Fruit fly (Drosophila melanogaster) whole organism, embryonic: ENCODE results near the gene Orco.

Experiments used
- CG10366 ChIP-seq: fragments of 200-800 bp; sonication (Bioruptor generic); IDR thresholded peaks from 2 replicates; pipeline ENCODE4 v1.3.6; 2022; ENCODE audit warnings: missing biosample characterization, missing genetic modification characterization
- CG11085 ChIP-seq: fragments of 200-800 bp; sonication (Bioruptor generic); IDR thresholded peaks from 2 replicates; pipeline ENCODE4 v1.3.6; 2022; ENCODE audit warnings: missing biosample characterization, missing genetic modification characterization
- CG11398 ChIP-seq: fragments of 200-800 bp; sonication (Bioruptor generic); optimal IDR thresholded peaks from 2 replicates; lab custom pipeline; 2016; ENCODE audit warnings: missing biosample characterization, missing genetic modification characterization
- CG11560 ChIP-seq: fragments of 200-800 bp; sonication (Bioruptor generic); IDR thresholded peaks from 3 replicates; pipeline ENCODE4 v1.3.6; 2022; ENCODE audit warnings: missing biosample characterization, missing genetic modification characterization
- CG12942 ChIP-seq: fragments of 200-800 bp; sonication (Bioruptor generic); optimal IDR thresholded peaks from 3 replicates; lab custom pipeline; 2016; ENCODE audit warnings: missing biosample characterization, missing genetic modification characterization
- CG13894 ChIP-seq: fragments of 200-800 bp; sonication (Bioruptor generic); optimal IDR thresholded peaks from 3 replicates; lab custom pipeline; 2018; ENCODE audit warnings: missing biosample characterization, mild to moderate bottlenecking, missing genetic modification characterization, moderate library complexity
- CG15269 ChIP-seq: fragments of 200-800 bp; sonication (Bioruptor generic); optimal IDR thresholded peaks from 2 replicates; lab custom pipeline; 2018; ENCODE audit warnings: missing biosample characterization, mild to moderate bottlenecking, missing genetic modification characterization, moderate library complexity
- CG15601 ChIP-seq: fragments of 200-800 bp; sonication (Bioruptor generic); optimal IDR thresholded peaks from 3 replicates; lab custom pipeline; 2019; ENCODE audit warnings: missing biosample characterization, mild to moderate bottlenecking, missing genetic modification characterization, moderate library complexity
- CG1792 ChIP-seq: fragments of 200-800 bp; sonication (Bioruptor generic); optimal IDR thresholded peaks from 2 replicates; lab custom pipeline; 2016; ENCODE audit warnings: missing biosample characterization, missing genetic modification characterization
- CG2120 ChIP-seq: fragments of 200-800 bp; sonication (Bioruptor generic); optimal IDR thresholded peaks from 3 replicates; lab custom pipeline; 2016; ENCODE audit warnings: missing biosample characterization, missing genetic modification characterization
- CG2678 ChIP-seq: fragments of 200-800 bp; sonication (Bioruptor generic); optimal IDR thresholded peaks from 3 replicates; lab custom pipeline; 2019; ENCODE audit warnings: missing biosample characterization, mild to moderate bottlenecking, missing genetic modification characterization, moderate library complexity
- CG3065 ChIP-seq: fragments of 200-800 bp; sonication (Bioruptor generic); optimal IDR thresholded peaks from 2 replicates; lab custom pipeline; 2016; ENCODE audit warnings: missing biosample characterization, missing genetic modification characterization
- CG34224 ChIP-seq: fragments of 200-800 bp; sonication (Bioruptor generic); IDR thresholded peaks from 3 replicates; pipeline ENCODE4 v1.3.6; 2022; ENCODE audit warnings: missing biosample characterization, missing genetic modification characterization; ENCODE audit not compliant: partially characterized antibody
- CG3995 ChIP-seq: fragments of 200-800 bp; sonication (Bioruptor generic); optimal IDR thresholded peaks from 3 replicates; lab custom pipeline; 2016; ENCODE audit warnings: missing biosample characterization, missing genetic modification characterization
- CG7928 ChIP-seq: fragments of 200-800 bp; sonication (Bioruptor generic); optimal IDR thresholded peaks from 2 replicates; lab custom pipeline; 2017; ENCODE audit warnings: missing biosample characterization, mild to moderate bottlenecking, missing genetic modification characterization
- CG7963 ChIP-seq: fragments of 200-800 bp; sonication (Bioruptor generic); IDR thresholded peaks from 3 replicates; pipeline ENCODE4 v1.3.6; 2022; ENCODE audit warnings: missing biosample characterization, missing genetic modification characterization; ENCODE audit not compliant: partially characterized antibody
- CG8290 ChIP-seq, 3 experiments: fragments of 200-800 bp; sonication (Bioruptor generic); optimal IDR thresholded peaks; 2 replicates each; lab custom pipeline; 2016 to 2019; ENCODE audit warnings: missing biosample characterization in 3 of 3, missing genetic modification characterization in 3 of 3, mild to moderate bottlenecking in 2 of 3, moderate library complexity in 1 of 3
- CG9437 ChIP-seq: fragments of 200-800 bp; sonication (Bioruptor generic); optimal IDR thresholded peaks from 2 replicates; lab custom pipeline; 2018; ENCODE audit warnings: missing biosample characterization, mild to moderate bottlenecking, missing genetic modification characterization
- Camta ChIP-seq: fragments of 200-800 bp; sonication (Bioruptor generic); optimal IDR thresholded peaks from 2 replicates; lab custom pipeline; 2016; ENCODE audit warnings: missing biosample characterization, missing genetic modification characterization
- Dip3 ChIP-seq: fragments of 200-800 bp; sonication (Bioruptor generic); optimal IDR thresholded peaks from 3 replicates; lab custom pipeline; 2016; ENCODE audit warnings: missing biosample characterization, missing genetic modification characterization
- Dp ChIP-seq: fragments of 200-800 bp; sonication (Bioruptor generic); optimal IDR thresholded peaks from 2 replicates; lab custom pipeline; 2018; ENCODE audit warnings: missing biosample characterization, mild to moderate bottlenecking, missing genetic modification characterization, moderate library complexity
- E2f1 ChIP-seq: fragments of 200-800 bp; sonication (Bioruptor generic); IDR thresholded peaks from 2 replicates; pipeline ENCODE4 v1.3.6; 2022; ENCODE audit warnings: missing biosample characterization, missing genetic modification characterization
- Eip74EF ChIP-seq, 2 experiments: fragments of 200-800 bp in 1 of 2; fragments of >200 bp in 1 of 2; sonication (Bioruptor generic) in 1 of 2; optimal IDR thresholded peaks; 2 replicates each; lab custom pipeline; 2017 to 2019; ENCODE audit warnings: missing biosample characterization in 2 of 2, missing genetic modification characterization in 2 of 2, mild to moderate bottlenecking in 1 of 2, moderate library complexity in 1 of 2
- Fer1 ChIP-seq: fragments of 200-800 bp; sonication (Bioruptor generic); optimal IDR thresholded peaks from 2 replicates; lab custom pipeline; 2017; ENCODE audit warnings: missing biosample characterization, mild to moderate bottlenecking, missing genetic modification characterization
- Gsc ChIP-seq: fragments of 200-800 bp; sonication (Bioruptor generic); IDR thresholded peaks from 2 replicates; pipeline ENCODE4 v1.3.6; 2022; ENCODE audit warnings: missing biosample characterization, missing genetic modification characterization
- HLH4C ChIP-seq: fragments of 200-800 bp; sonication (Bioruptor generic); IDR thresholded peaks from 3 replicates; pipeline ENCODE4 v1.3.6; 2022; ENCODE audit warnings: missing biosample characterization, missing genetic modification characterization; ENCODE audit not compliant: partially characterized antibody
- Jarid2 ChIP-seq: fragments of 200-800 bp; sonication (Bioruptor generic); optimal IDR thresholded peaks from 3 replicates; lab custom pipeline; 2017; ENCODE audit warnings: mild to moderate bottlenecking, missing biosample characterization, missing genetic modification reagents, missing genetic modification characterization
- Kr ChIP-seq: fragments of 200-800 bp; sonication (Bioruptor generic); optimal IDR thresholded peaks from 2 replicates; lab custom pipeline; 2017; ENCODE audit warnings: missing biosample characterization, mild to moderate bottlenecking, missing genetic modification characterization
- Lpt ChIP-seq: fragments of >200 bp; optimal IDR thresholded peaks from 2 replicates; lab custom pipeline; 2018; ENCODE audit warnings: missing biosample characterization, missing genetic modification characterization
- Opbp ChIP-seq: fragments of 200-800 bp; sonication (Bioruptor generic); IDR thresholded peaks from 3 replicates; pipeline ENCODE4 v1.3.6; 2022; ENCODE audit warnings: missing biosample characterization, missing genetic modification characterization; ENCODE audit not compliant: partially characterized antibody
- Pdp1 ChIP-seq, 2 experiments: fragments of 200-800 bp; sonication (Bioruptor generic); optimal IDR thresholded peaks; 3 replicates each; lab custom pipeline; 2016; ENCODE audit warnings: missing biosample characterization in 2 of 2, missing genetic modification characterization in 2 of 2, mild to moderate bottlenecking in 1 of 2, moderate library complexity in 1 of 2
- Ptx1 ChIP-seq: fragments of 200-800 bp; sonication (Bioruptor generic); IDR thresholded peaks from 2 replicates; pipeline ENCODE4 v1.3.6; 2022; ENCODE audit warnings: missing biosample characterization, missing genetic modification characterization
- Sox102F ChIP-seq: fragments of 200-800 bp; sonication (Bioruptor generic); optimal IDR thresholded peaks from 2 replicates; lab custom pipeline; 2018; ENCODE audit warnings: missing biosample characterization, mild to moderate bottlenecking, missing genetic modification characterization, moderate library complexity
- ci ChIP-seq: fragments of 200-800 bp; sonication (Bioruptor generic); IDR thresholded peaks from 3 replicates; pipeline ENCODE4 v1.3.6; 2022; ENCODE audit warnings: missing biosample characterization, missing genetic modification characterization
- crp ChIP-seq, 2 experiments: fragments of 200-800 bp; sonication (Bioruptor generic); optimal IDR thresholded peaks; 2 replicates in 1 of 2; 3 replicates in 1 of 2; lab custom pipeline; 2017; ENCODE audit warnings: missing biosample characterization in 2 of 2, missing genetic modification characterization in 2 of 2, mild to moderate bottlenecking in 1 of 2, moderate library complexity in 1 of 2
- disco-r ChIP-seq: fragments of 200-800 bp; sonication (Bioruptor generic); optimal IDR thresholded peaks from 2 replicates; lab custom pipeline; 2016; ENCODE audit warnings: missing biosample characterization, missing genetic modification characterization
- fu2 ChIP-seq: fragments of 200-800 bp; sonication (Bioruptor generic); optimal IDR thresholded peaks from 2 replicates; lab custom pipeline; 2016; ENCODE audit warnings: missing biosample characterization, missing genetic modification characterization
- inv ChIP-seq: fragments of 200-800 bp; sonication (Bioruptor generic); IDR thresholded peaks from 2 replicates; pipeline ENCODE4 v1.3.6; 2022; ENCODE audit warnings: missing biosample characterization, missing genetic modification characterization; ENCODE audit not compliant: partially characterized antibody
- ken ChIP-seq: fragments of 200-800 bp; sonication (Bioruptor generic); IDR thresholded peaks from 3 replicates; pipeline ENCODE4 v1.3.6; 2022; ENCODE audit warnings: missing biosample characterization, missing genetic modification characterization
- nerfin-1 ChIP-seq: fragments of 200-800 bp; sonication (Bioruptor generic); optimal IDR thresholded peaks from 3 replicates; lab custom pipeline; 2019; ENCODE audit warnings: missing biosample characterization, mild to moderate bottlenecking, missing genetic modification characterization, moderate library complexity
- pho ChIP-seq: fragments of 200-800 bp; sonication (Bioruptor generic); optimal IDR thresholded peaks from 2 replicates; lab custom pipeline; 2016; ENCODE audit warnings: missing biosample characterization, missing genetic modification characterization
- pros ChIP-seq: fragments of 200-800 bp; sonication (Bioruptor generic); optimal IDR thresholded peaks from 3 replicates; lab custom pipeline; 2019; ENCODE audit warnings: missing biosample characterization, mild to moderate bottlenecking, missing genetic modification characterization, moderate library complexity
- repo ChIP-seq: fragments of 200-800 bp; sonication (Bioruptor generic); optimal IDR thresholded peaks from 2 replicates; lab custom pipeline; 2016; ENCODE audit warnings: missing biosample characterization, missing genetic modification characterization
- rib ChIP-seq: fragments of 200-800 bp; sonication (Bioruptor generic); IDR thresholded peaks from 2 replicates; pipeline ENCODE4 v1.3.6; 2022; ENCODE audit warnings: missing biosample characterization, missing genetic modification characterization
- shn ChIP-seq: fragments of 200-800 bp; sonication (Bioruptor generic); optimal IDR thresholded peaks from 3 replicates; lab custom pipeline; 2016; ENCODE audit warnings: missing biosample characterization, missing genetic modification characterization
- sob ChIP-seq: fragments of 200-800 bp; sonication (Bioruptor generic); IDR thresholded peaks from 2 replicates; pipeline ENCODE4 v1.3.6; 2022; ENCODE audit warnings: missing biosample characterization, missing genetic modification characterization
- sqz ChIP-seq: fragments of 200-800 bp; sonication (Bioruptor generic); optimal IDR thresholded peaks from 3 replicates; lab custom pipeline; 2018; ENCODE audit warnings: missing biosample characterization, mild to moderate bottlenecking, missing genetic modification characterization
- wdn ChIP-seq: fragments of 200-800 bp; sonication (Bioruptor generic); IDR thresholded peaks from 2 replicates; pipeline ENCODE4 v1.3.6; 2022; ENCODE audit warnings: missing biosample characterization, missing genetic modification characterization

Gene Orco

dm6 chr3R:5361681-5362319 lies 50.4 kb downstream of the Orco start (continued):
- peak; percentile 59 for TF ChIP-seq CG12942 (GFP tag; lab: Kevin White, UChicago)
- TF ChIP-seq CG1792 (GFP tag; lab: Kevin White, UChicago): peak; percentile 77
- no peak for TF ChIP-seq Kr (GFP tag; lab: Kevin White, UChicago)
- peak; percentile 65 for TF ChIP-seq CG13894
- peak; percentile 47 for TF ChIP-seq nerfin-1
- TF ChIP-seq pros (GFP tag; lab: Kevin White, UChicago): no peak
- peak; percentile 47 for TF ChIP-seq disco-r
- peak; percentile 88 for TF ChIP-seq ken
- TF ChIP-seq Pdp1 (GFP tag; optimal IDR thresholded peaks at IDR 0.05; lab: Kevin White, UChicago): peak; percentile 80 to 87
- no peak for TF ChIP-seq sqz (GFP tag; lab: Kevin White, UChicago)
- TF ChIP-seq CG7928: peak; percentile 31
- TF ChIP-seq repo (GFP tag; lab: Kevin White, UChicago): peak; percentile 71
- TF ChIP-seq CG2120: peak; percentile 91
- peak; percentile 70 for TF ChIP-seq fu2 (GFP tag; lab: Kevin White, UChicago)
- peak in 1 of 2 experiments; percentile 77 for TF ChIP-seq Eip74EF (GFP tag; optimal IDR thresholded peaks at IDR 0.05; lab: Kevin White, UChicago)
- peak; percentile 82 for TF ChIP-seq CG15269 (tag; lab: Kevin White, UChicago)
- TF ChIP-seq Ptx1 (GFP tag; lab: Robert Waterston, UW): peak; percentile 90
- peak; percentile 40 for TF ChIP-seq CG9437
- TF ChIP-seq CG11085 (GFP tag; lab: Robert Waterston, UW): peak; percentile 68
- no peak for TF ChIP-seq CG8290 (GFP tag; optimal IDR thresholded peaks at IDR 0.05; lab: Kevin White, UChicago)
- TF ChIP-seq CG8290 (tag; optimal IDR thresholded peaks at IDR 0.05; lab: Kevin White, UChicago): peak in 1 of 2 experiments; percentile 87
- no peak; the same call in 1 of the 2 replicates for TF ChIP-seq Gsc (GFP tag; lab: Robert Waterston, UW)
- peak; percentile 88 for TF ChIP-seq Sox102F
- no peak for TF ChIP-seq rib (GFP tag; lab: Robert Waterston, UW)
- peak; percentile 79 for TF ChIP-seq Camta (GFP tag; lab: Kevin White, UChicago)
- TF ChIP-seq E2f1 (GFP tag; lab: Robert Waterston, UW): peak; percentile 81
- peak; percentile 67 for TF ChIP-seq CG15601 (tag; lab: Kevin White, UChicago)
- peak; percentile 92 for TF ChIP-seq ci (GFP tag; lab: Robert Waterston, UW)
- no peak for TF ChIP-seq HLH4C (GFP tag; lab: Robert Waterston, UW)
- TF ChIP-seq shn: peak; percentile 37
- TF ChIP-seq CG3065 (GFP tag; lab: Kevin White, UChicago): peak; percentile 3
- TF ChIP-seq Dip3 (GFP tag; lab: Kevin White, UChicago): peak; percentile 85
- TF ChIP-seq CG11560 (tag; lab: Robert Waterston, UW): peak; percentile 68; the same call in 2 of the 3 replicates
- peak; percentile 13 for TF ChIP-seq CG3995 (GFP tag; lab: Kevin White, UChicago)
- no peak for TF ChIP-seq CG34224 (GFP tag; lab: Robert Waterston, UW)
- peak; percentile 85 for TF ChIP-seq CG10366
- peak; percentile 90 for TF ChIP-seq sob
- TF ChIP-seq Opbp: no peak
- TF ChIP-seq crp (GFP tag; optimal IDR thresholded peaks at IDR 0.05; lab: Kevin White, UChicago): peak in 1 of 2 experiments; percentile 27
- TF ChIP-seq Jarid2 (GFP tag; lab: Kevin White, UChicago): peak; percentile 41
- peak; percentile 82 for TF ChIP-seq pho
- TF ChIP-seq CG11398 (GFP tag; lab: Kevin White, UChicago): peak; percentile 54
- TF ChIP-seq Dp (GFP tag; lab: Kevin White, UChicago): no peak
- TF ChIP-seq inv (GFP tag; lab: Robert Waterston, UW): no peak
- no peak for TF ChIP-seq CG7963 (GFP tag; lab: Robert Waterston, UW)
- TF ChIP-seq Fer1 (GFP tag; lab: Kevin White, UChicago): peak; percentile 83
- no peak for TF ChIP-seq Lpt
- peak; percentile 72 for TF ChIP-seq wdn (GFP tag; lab: Robert Waterston, UW)
- peak; percentile 87 for TF ChIP-seq CG2678 (tag; lab: Kevin White, UChicago)
